Worm (Caenorhabditis elegans): ENCODE results near the gene Y57A10C.9.

- TF ChIP-seq mxl-2 (GFP tag; conservative IDR thresholded peaks at IDR 0.05): no peak
- TF ChIP-seq snpc-4 (tag; optimal IDR thresholded peaks at IDR 0.05): no peak
- TF ChIP-seq nhr-237 (tag; optimal IDR thresholded peaks at IDR 0.05): no peak
- TF ChIP-seq F10B5.3 (tag; optimal IDR thresholded peaks at IDR 0.05): no peak
- no peak for TF ChIP-seq ZK546.5 (tag; optimal IDR thresholded peaks at IDR 0.05)
- no peak for TF ChIP-seq T26A8.4 (GFP tag; IDR thresholded peaks at IDR 0.05)
- no peak for TF ChIP-seq lsy-2 (tag; optimal IDR thresholded peaks at IDR 0.05)
- no peak for TF ChIP-seq ama-1 (optimal IDR thresholded peaks at IDR 0.05)
These were observed 43.3 kb upstream of the Y57A10C.9 start for ce11 chrII:12481645-12482044.
